Fruit fly (Drosophila melanogaster) whole organism, prepupa: ENCODE results near the gene bma.

Experiments used
- CG6792 ChIP-seq: fragments of 200-800 bp; sonication (Bioruptor generic); optimal IDR thresholded peaks from 3 replicates; lab custom pipeline; 2016; ENCODE audit warnings: missing biosample characterization, missing genetic modification characterization
- Hr38 ChIP-seq: sonication (Bioruptor generic); optimal IDR thresholded peaks from 2 replicates; lab custom pipeline; 2016; ENCODE audit warnings: missing biosample characterization, missing genetic modification characterization
- OdsH ChIP-seq: fragments of 200-800 bp; sonication (Bioruptor generic); optimal IDR thresholded peaks from 3 replicates; lab custom pipeline; 2016; ENCODE audit warnings: missing biosample characterization, missing genetic modification characterization
- dac ChIP-seq: fragments of 200-800 bp; sonication (Bioruptor generic); optimal IDR thresholded peaks from 2 replicates; lab custom pipeline; 2017; ENCODE audit warnings: missing biosample characterization, mild to moderate bottlenecking, missing genetic modification characterization
- pdm3 ChIP-seq: fragments of 200-800 bp; sonication (Bioruptor generic); optimal IDR thresholded peaks from 3 replicates; lab custom pipeline; 2016; ENCODE audit warnings: missing biosample characterization, missing genetic modification characterization

DNA sequence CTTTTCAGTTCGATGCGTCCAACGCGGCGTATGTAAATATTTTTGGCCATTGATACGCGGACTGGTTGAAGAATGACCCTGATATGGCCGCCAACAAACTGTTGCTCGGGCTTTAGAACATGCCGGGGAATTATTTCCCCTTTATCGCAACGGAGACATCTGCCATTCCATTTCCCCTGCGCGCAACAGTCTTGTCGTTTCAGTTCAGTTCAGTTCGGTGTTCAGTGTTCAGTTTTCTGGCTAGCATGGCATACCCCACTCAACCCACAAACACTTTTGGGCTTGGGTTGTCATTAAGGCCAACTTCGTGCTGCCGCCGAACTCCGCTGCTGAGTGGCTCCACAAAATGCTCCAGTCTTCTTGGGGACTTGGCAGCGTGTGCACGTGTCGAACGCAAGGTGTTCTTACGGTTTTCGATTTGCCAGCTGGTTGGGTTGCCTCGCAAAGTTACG is at the start of gene bma:
- TF ChIP-seq OdsH (GFP tag; lab: Kevin White, UChicago) (no peak), pdm3 (GFP tag; lab: Kevin White, UChicago) (no peak), Hr38 (no peak), dac (no peak), CG6792 (no peak)
